Worm (Caenorhabditis elegans): ENCODE data around the gene str-208.

ce11 chrV:4969503-4969902 is 12.9 kb downstream of the str-208 start:
- TF ChIP-seq flt-1 (GFP tag; IDR thresholded peaks at IDR 0.05) (no peak), med-1 (GFP tag; optimal IDR thresholded peaks at IDR 0.05; ENCODE audit: insufficient read depth) (no peak)
